Worm (Caenorhabditis elegans) whole organism, L4 larva: ENCODE measurements around the gene sftb-6.

Experiments
- D1046.2 ChIP-seq: fragments of 200-800 bp; sonication (Bioruptor generic); IDR thresholded peaks from 2 replicates; pipeline ENCODE4 v1.3.6; 2022; ENCODE audit warnings: missing genetic modification characterization, missing compliant biosample characterization
- F49E8.2 ChIP-seq: sonication (generic microtip); optimal IDR thresholded peaks from 2 replicates; lab custom pipeline; 2016; ENCODE audit warnings: missing compliant biosample characterization, mild to moderate bottlenecking, missing genetic modification characterization, borderline replicate concordance
- Y105C5A.15 ChIP-seq: fragments of 200-800 bp; sonication (Bioruptor generic); IDR thresholded peaks from 2 replicates; pipeline ENCODE4 v1.3.6; 2022; ENCODE audit warnings: missing genetic modification characterization, missing compliant biosample characterization
- Y48G9A.11 ChIP-seq: fragments of 200-800 bp; sonication (Bioruptor generic); IDR thresholded peaks from 2 replicates; pipeline ENCODE4 v1.3.6; 2022; ENCODE audit warnings: missing genetic modification reagents, missing genetic modification characterization, missing compliant biosample characterization
- Y5F2A.4 ChIP-seq: fragments of 200-800 bp; sonication (Bioruptor generic); optimal IDR thresholded peaks from 2 replicates; lab custom pipeline; 2018; ENCODE audit warnings: mild to moderate bottlenecking, missing genetic modification characterization, missing compliant biosample characterization
- ceh-20 ChIP-seq: fragments of 200-800 bp; sonication (Bioruptor generic); IDR thresholded peaks from 2 replicates; pipeline ENCODE4 v1.3.6; 2022; ENCODE audit warnings: missing genetic modification reagents, missing genetic modification characterization, missing compliant biosample characterization
- ceh-44 ChIP-seq: fragments of 200-800 bp; sonication (Bioruptor generic); IDR thresholded peaks from 2 replicates; pipeline ENCODE4 v1.3.6; 2022; ENCODE audit warnings: missing genetic modification reagents, missing genetic modification characterization, missing compliant biosample characterization
- ceh-82 ChIP-seq: sonication (generic microtip); optimal IDR thresholded peaks from 2 replicates; lab custom pipeline; 2017; ENCODE audit warnings: missing biosample characterization, missing genetic modification characterization
- ces-1 ChIP-seq: fragments of 150-350 bp; sonication (generic microtip); optimal IDR thresholded peaks from 4 replicates; lab custom pipeline; 2014; ENCODE audit warnings: missing biosample characterization, missing genetic modification reagents, missing genetic modification characterization
- cey-2 ChIP-seq: sonication (generic microtip); optimal IDR thresholded peaks from 3 replicates; lab custom pipeline; 2017; ENCODE audit warnings: missing genetic modification characterization, mild to moderate bottlenecking, missing compliant biosample characterization, antibody characterized with exemption, borderline replicate concordance; ENCODE audit not compliant: insufficient read depth
- ctbp-1 ChIP-seq: fragments of 200-800 bp; sonication (Bioruptor generic); IDR thresholded peaks from 2 replicates; pipeline ENCODE4 v1.3.6; 2022; ENCODE audit warnings: missing genetic modification reagents, missing genetic modification characterization, missing compliant biosample characterization
- dpl-1 ChIP-seq: fragments of 150-350 bp; optimal IDR thresholded peaks from 2 replicates; lab custom pipeline; 2014; ENCODE audit warnings: missing biosample characterization, missing genetic modification reagents, missing genetic modification characterization
- duxl-1 ChIP-seq: sonication (generic microtip); optimal IDR thresholded peaks from 2 replicates; lab custom pipeline; 2016; ENCODE audit warnings: mild to moderate bottlenecking, missing genetic modification characterization, moderate library complexity, missing compliant biosample characterization; ENCODE audit not compliant: poor library complexity
- egl-43 ChIP-seq: fragments of 200-800 bp; sonication (Bioruptor generic); IDR thresholded peaks from 2 replicates; pipeline ENCODE4 v1.3.6; 2022; ENCODE audit warnings: missing genetic modification reagents, missing genetic modification characterization, missing compliant biosample characterization
- fos-1 ChIP-seq: fragments of 150-350 bp; optimal IDR thresholded peaks from 2 replicates; lab custom pipeline; 2014; ENCODE audit warnings: missing biosample characterization, missing genetic modification characterization
- gei-8 ChIP-seq: fragments of 200-800 bp; sonication (Bioruptor generic); optimal IDR thresholded peaks from 2 replicates; lab custom pipeline; 2018; ENCODE audit warnings: mild to moderate bottlenecking, missing genetic modification characterization, missing compliant biosample characterization
- hlh-30 ChIP-seq: sonication (generic microtip); optimal IDR thresholded peaks from 2 replicates; lab custom pipeline; 2017; ENCODE audit warnings: antibody characterized with exemption, mild to moderate bottlenecking, missing genetic modification characterization, missing compliant biosample characterization; ENCODE audit not compliant: insufficient read depth
- lim-7 ChIP-seq: fragments of 200-800 bp; sonication (Bioruptor generic); IDR thresholded peaks from 2 replicates; pipeline ENCODE4 v1.3.6; 2022; ENCODE audit warnings: missing genetic modification characterization, missing compliant biosample characterization
- lin-29 ChIP-seq: fragments of 200-800 bp; sonication (Bioruptor generic); IDR thresholded peaks from 2 replicates; pipeline ENCODE4 v1.3.6; 2022; ENCODE audit warnings: missing genetic modification reagents, missing genetic modification characterization, missing compliant biosample characterization
- lsy-2 ChIP-seq, 2 experiments: fragments of 150-350 bp in 1 of 2; sonication (generic microtip) in 1 of 2; optimal IDR thresholded peaks; 2 replicates each; lab custom pipeline; 2014 to 2017; ENCODE audit warnings: missing biosample characterization in 2 of 2, missing genetic modification characterization in 2 of 2
- mxl-2 ChIP-seq: fragments of 200-800 bp; sonication (Bioruptor generic); conservative IDR thresholded peaks from 2 replicates; pipeline ENCODE4 v1.3.6; 2022; ENCODE audit warnings: missing genetic modification reagents, missing genetic modification characterization, missing compliant biosample characterization
- nhr-111 ChIP-seq: fragments of 200-800 bp; sonication (Bioruptor generic); optimal IDR thresholded peaks from 2 replicates; lab custom pipeline; 2018; ENCODE audit warnings: mild to moderate bottlenecking, missing genetic modification characterization, missing compliant biosample characterization
- nhr-41 ChIP-seq: fragments of 200-800 bp; sonication (Bioruptor generic); IDR thresholded peaks from 2 replicates; pipeline ENCODE4 v1.3.6; 2022; ENCODE audit warnings: missing genetic modification reagents, missing genetic modification characterization, missing compliant biosample characterization
- nhr-76 ChIP-seq: fragments of 150-350 bp; optimal IDR thresholded peaks from 2 replicates; lab custom pipeline; 2014; ENCODE audit warnings: missing biosample characterization, missing genetic modification characterization
- php-3 ChIP-seq: fragments of 200-800 bp; sonication (Bioruptor generic); IDR thresholded peaks from 2 replicates; pipeline ENCODE4 v1.3.6; 2022; ENCODE audit warnings: missing genetic modification reagents, missing genetic modification characterization, missing compliant biosample characterization
- set-16 ChIP-seq: fragments of 200-800 bp; sonication (Bioruptor generic); IDR thresholded peaks from 2 replicates; pipeline ENCODE4 v1.3.6; 2022; ENCODE audit warnings: missing genetic modification reagents, missing genetic modification characterization, missing compliant biosample characterization
- snpc-1.2 ChIP-seq: fragments of 200-800 bp; sonication (Bioruptor generic); IDR thresholded peaks from 2 replicates; pipeline ENCODE4 v1.3.6; 2022; ENCODE audit warnings: missing genetic modification reagents, missing genetic modification characterization, missing compliant biosample characterization
- snpc-4 ChIP-seq: fragments of 150-350 bp; optimal IDR thresholded peaks from 2 replicates; lab custom pipeline; 2014; ENCODE audit warnings: missing biosample characterization, missing genetic modification characterization
- tag-97 ChIP-seq: fragments of 200-800 bp; sonication (Bioruptor generic); IDR thresholded peaks from 2 replicates; pipeline ENCODE4 v1.3.6; 2022; ENCODE audit warnings: missing genetic modification characterization, missing compliant biosample characterization
- unc-130 ChIP-seq: sonication (generic microtip); optimal IDR thresholded peaks from 2 replicates; lab custom pipeline; 2016; ENCODE audit warnings: missing genetic modification reagents, missing genetic modification characterization, missing compliant biosample characterization
- unc-39 ChIP-seq: sonication (generic microtip); optimal IDR thresholded peaks from 2 replicates; lab custom pipeline; 2017; ENCODE audit warnings: missing biosample characterization, missing genetic modification characterization
- unc-62 ChIP-seq, 3 experiments: fragments of 150-350 bp in 1 of 3; sonication (generic microtip); optimal IDR thresholded peaks in 2 of 3; peaks in 1 of 3; 1 replicate in 1 of 3; 2 replicates in 2 of 3; lab custom pipeline; 2014 to 2017; ENCODE audit warnings: missing biosample characterization in 3 of 3, missing genetic modification characterization in 3 of 3, missing genetic modification reagents in 3 of 3, missing genotype in 1 of 3
- zag-1 ChIP-seq: fragments of 150-350 bp; optimal IDR thresholded peaks from 2 replicates; lab custom pipeline; 2014; ENCODE audit warnings: missing biosample characterization, missing genetic modification characterization
- zfp-2 ChIP-seq: sonication (generic microtip); optimal IDR thresholded peaks from 2 replicates; lab custom pipeline; 2016; ENCODE audit warnings: mild to moderate bottlenecking, missing genetic modification characterization, missing compliant biosample characterization
- zfp-3 ChIP-seq: fragments of 200-800 bp; sonication (Bioruptor generic); conservative IDR thresholded peaks from 2 replicates; pipeline ENCODE4 v1.3.6; 2022; ENCODE audit warnings: missing genetic modification reagents, missing genetic modification characterization, missing compliant biosample characterization
- zip-2 ChIP-seq: fragments of 150-350 bp; optimal IDR thresholded peaks from 2 replicates; lab custom pipeline; 2014; ENCODE audit warnings: missing biosample characterization, missing genetic modification characterization

The sftb-6 gene

DNA sequence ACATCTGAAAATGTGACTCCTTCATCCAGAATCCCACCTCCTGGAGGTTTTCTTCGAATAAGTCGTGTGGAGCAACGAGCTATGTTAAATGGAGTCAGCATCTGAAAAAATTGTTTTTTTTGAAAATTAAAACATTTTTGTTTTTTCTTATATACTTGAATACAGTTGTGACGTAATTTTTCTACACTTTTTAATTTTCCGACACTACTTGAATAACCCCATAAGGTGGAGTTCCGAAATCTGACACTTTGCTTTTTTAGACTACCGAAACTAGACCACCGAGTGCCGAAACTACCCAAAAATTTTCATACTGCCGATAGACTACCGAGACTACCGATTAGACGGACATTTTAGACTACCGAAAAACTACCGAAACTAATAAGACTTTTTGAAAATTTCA lies 6.8 kb upstream of the sftb-6 start, which contains the start of gene mcat-1:
TSS of gene mcat-1 (minus strand) at position 101 of the 400 bp plus-strand sequence.
- TF ChIP-seq Y5F2A.4 (GFP tag; lab: Kevin White, UChicago) (no peak), gei-8 (GFP tag; lab: Kevin White, UChicago) (no peak), unc-62 (GFP tag; optimal IDR thresholded peaks at IDR 0.05 in 1 of 2; lab: Kevin White, UChicago) (peak in 1 of 2 experiments; percentile 49), unc-62 (tag; optimal IDR thresholded peaks at IDR 0.05; lab: Kevin White, UChicago) (no peak), lim-7 (GFP tag; lab: Robert Waterston, UW) (no peak), nhr-76 (no peak)

DNA sequence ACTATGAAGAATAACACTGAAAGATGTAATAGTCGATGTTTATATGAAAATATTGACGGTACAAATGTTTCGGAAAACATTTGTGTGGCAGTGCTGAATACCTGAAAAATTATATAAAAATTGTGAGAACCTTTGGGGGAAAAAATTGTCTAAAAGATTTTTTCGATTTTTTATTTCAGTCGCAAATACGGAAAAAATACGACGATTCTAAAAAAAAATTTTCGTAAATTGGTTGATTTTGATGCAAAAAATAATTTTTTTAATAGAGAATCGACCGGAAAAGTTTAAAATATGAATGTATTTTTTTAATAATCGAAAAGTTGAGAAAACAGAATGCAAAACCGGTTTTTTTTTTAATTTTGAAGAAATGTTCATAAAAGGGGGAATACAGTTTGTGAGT lies 3.0 kb upstream of the sftb-6 start, which contains the start of gene C50D2.7:
TSS of gene C50D2.7 (minus strand) at position 101 of the 400 bp plus-strand sequence.
- no peak for TF ChIP-seq ceh-20 (GFP tag; lab: Robert Waterston, UW)
- no peak for TF ChIP-seq php-3 (GFP tag; lab: Robert Waterston, UW)
- TF ChIP-seq zfp-2 (tag; lab: Kevin White, UChicago): no peak
- TF ChIP-seq tag-97: no peak
- no peak for TF ChIP-seq Y48G9A.11 (GFP tag; lab: Robert Waterston, UW)
- TF ChIP-seq snpc-4 (tag; lab: Kevin White, UChicago): no peak
- no peak for TF ChIP-seq ces-1
- TF ChIP-seq cey-2: no peak
- no peak for TF ChIP-seq ctbp-1
- TF ChIP-seq F49E8.2: no peak
- TF ChIP-seq zfp-3: no peak
- TF ChIP-seq ceh-82: no peak
- TF ChIP-seq hlh-30 (tag; lab: Kevin White, UChicago): no peak
- TF ChIP-seq nhr-41: no peak

DNA sequence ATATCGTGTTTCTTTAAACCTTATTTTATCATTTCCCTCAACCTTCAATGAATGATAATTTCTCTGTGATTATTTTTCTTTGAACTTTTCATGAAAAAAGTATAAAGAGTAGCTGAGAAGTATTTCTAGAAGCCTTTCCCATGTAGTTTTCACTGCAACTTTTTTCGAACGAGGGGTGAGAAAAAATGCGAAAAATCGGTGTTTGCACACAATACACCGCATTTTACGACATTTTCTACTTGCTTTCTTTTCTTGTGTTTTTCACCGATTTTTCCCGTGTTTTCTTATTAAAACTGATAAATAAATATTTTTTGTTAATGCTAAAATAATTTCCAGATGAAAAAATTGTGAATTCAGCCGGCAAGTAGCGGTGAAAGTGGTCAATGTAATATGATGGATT lies 690 bp downstream of the sftb-6 start, which contains the start of gene C50D2.10:
TSS of gene C50D2.10 (plus strand) at position 245 of the 400 bp plus-strand sequence.
- peak; percentile 68 for TF ChIP-seq Y48G9A.11 (GFP tag; lab: Robert Waterston, UW)
- TF ChIP-seq, all 104 proteins: peak for 1; not testable (repeated sequence) for 103

DNA sequence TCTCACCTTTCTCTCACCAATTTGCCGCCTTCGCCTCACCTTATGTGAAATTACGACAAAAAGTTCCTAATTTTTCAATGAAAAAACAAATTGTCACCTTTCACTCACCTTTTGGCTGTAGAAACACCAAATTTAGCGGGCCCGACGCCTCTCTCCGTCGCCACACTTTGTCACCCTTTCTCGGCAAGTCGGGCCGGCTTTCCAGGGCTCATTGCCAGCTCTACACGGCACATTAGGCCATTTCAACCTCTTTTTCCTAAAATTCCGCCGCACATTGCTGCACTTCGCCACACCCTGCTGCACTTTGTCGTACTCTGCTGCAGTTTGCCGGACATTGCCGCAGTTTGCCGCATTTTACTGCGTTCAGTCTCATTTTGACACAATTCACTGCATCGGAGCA lies 3.0 kb downstream of the sftb-6 start:
- TF ChIP-seq duxl-1 (no peak), zag-1 (tag; lab: Kevin White, UChicago) (no peak), snpc-1.2 (0 out of 2 replicates have a peak, but pooled peaks have one; percentile 38), D1046.2 (GFP tag; lab: Robert Waterston, UW) (0 out of 2 replicates have a peak, but pooled peaks have one; percentile 32), ceh-44 (GFP tag; lab: Robert Waterston, UW) (0 out of 2 replicates have a peak, but pooled peaks have one; percentile 49), Y105C5A.15 (no peak), Y5F2A.4 (GFP tag; lab: Kevin White, UChicago) (no peak), lin-29 (GFP tag; lab: Robert Waterston, UW) (no peak), nhr-111 (GFP tag; lab: Kevin White, UChicago) (no peak), zip-2 (tag; lab: Kevin White, UChicago) (no peak), unc-130 (no peak), egl-43 (GFP tag; lab: Robert Waterston, UW) (0 out of 2 replicates have a peak, but pooled peaks have one; percentile 16), set-16 (GFP tag; lab: Robert Waterston, UW) (peak; percentile 50; the same call in 1 of the 2 replicates), unc-39 (tag; lab: Kevin White, UChicago) (no peak), dpl-1 (no peak), mxl-2 (GFP tag; lab: Robert Waterston, UW) (no peak), fos-1 (tag; lab: Kevin White, UChicago) (no peak), lsy-2 (tag; optimal IDR thresholded peaks at IDR 0.05; lab: Kevin White, UChicago) (no peak), lim-7 (GFP tag; lab: Robert Waterston, UW) (no peak), Y48G9A.11 (GFP tag; lab: Robert Waterston, UW) (peak; percentile 39; the same call in 1 of the 2 replicates)
